Worm (Caenorhabditis elegans) whole organism, L3 larva: Measurements from ENCODE around the gene kvs-1.

Experiments used
- ama-1 ChIP-seq: fragments of 150-350 bp; optimal IDR thresholded peaks from 2 replicates; lab custom pipeline; 2018
- egl-27 ChIP-seq: sonication (generic microtip); optimal IDR thresholded peaks from 4 replicates; lab custom pipeline; 2017; ENCODE audit warnings: missing biosample characterization, missing genetic modification reagents, missing genetic modification characterization
- elt-2 ChIP-seq: sonication (generic microtip); optimal IDR thresholded peaks from 2 replicates; lab custom pipeline; 2016; ENCODE audit warnings: missing genetic modification reagents, mild to moderate bottlenecking, missing genetic modification characterization, missing compliant biosample characterization
- nhr-237 ChIP-seq: fragments of 150-350 bp; optimal IDR thresholded peaks from 2 replicates; lab custom pipeline; 2014; ENCODE audit warnings: missing biosample characterization, missing genetic modification characterization
- pha-4 ChIP-seq: fragments of 150-350 bp; optimal IDR thresholded peaks from 2 replicates; lab custom pipeline; 2014; ENCODE audit warnings: missing biosample characterization, missing genetic modification reagents, missing genetic modification characterization
- pqm-1 ChIP-seq: fragments of 150-350 bp; optimal IDR thresholded peaks from 2 replicates; lab custom pipeline; 2017; ENCODE audit warnings: missing biosample characterization, missing genetic modification characterization, inconsistent platforms
- sea-2 ChIP-seq: fragments of 150-350 bp; sonication (generic microtip); optimal IDR thresholded peaks from 4 replicates; lab custom pipeline; 2014; ENCODE audit warnings: missing biosample characterization, missing genetic modification reagents, missing genetic modification characterization
- ztf-11 ChIP-seq: fragments of 150-350 bp; optimal IDR thresholded peaks from 2 replicates; lab custom pipeline; 2014; ENCODE audit warnings: missing biosample characterization, missing genetic modification characterization

ce11 chrX:7745386-7745785 lies 38.5 kb upstream of the kvs-1 start:
- TF ChIP-seq ama-1 (lab: Kevin White, UChicago) (no peak), ztf-11 (tag; lab: Kevin White, UChicago) (no peak), sea-2 (GFP tag; lab: Kevin White, UChicago) (no peak), egl-27 (tag; lab: Kevin White, UChicago) (no peak), nhr-237 (no peak), elt-2 (tag; lab: Kevin White, UChicago) (no peak), pqm-1 (tag; lab: Kevin White, UChicago) (no peak), pha-4 (tag; lab: Kevin White, UChicago) (no peak)
